Worm (Caenorhabditis elegans) whole organism, L1 larva: ENCODE results near the gene dsl-7.

Experiments used
- C04F5.9 ChIP-seq: sonication (generic microtip); optimal IDR thresholded peaks from 2 replicates; lab custom pipeline; 2016; ENCODE audit warnings: missing genetic modification characterization, missing compliant biosample characterization
- C16A3.4 ChIP-seq: fragments of 150-350 bp; optimal IDR thresholded peaks from 2 replicates; lab custom pipeline; 2014; ENCODE audit warnings: missing biosample characterization, missing genetic modification characterization
- C34B4.2 ChIP-seq: sonication (generic microtip); optimal IDR thresholded peaks from 2 replicates; lab custom pipeline; 2017; ENCODE audit warnings: mild to moderate bottlenecking, missing genetic modification characterization, missing compliant biosample characterization
- ceh-8 ChIP-seq: fragments of 200-800 bp; sonication (Bioruptor generic); optimal IDR thresholded peaks from 2 replicates; lab custom pipeline; 2018; ENCODE audit warnings: mild to moderate bottlenecking, missing genetic modification characterization, moderate library complexity, missing compliant biosample characterization
- ceh-82 ChIP-seq, 3 experiments: fragments of 150-350 bp in 1 of 3; sonication (generic microtip) in 2 of 3; optimal IDR thresholded peaks; 2 replicates each; lab custom pipeline; 2014 to 2017; ENCODE audit warnings: missing biosample characterization in 3 of 3, missing genetic modification characterization in 3 of 3
- dpl-1 ChIP-seq, 3 experiments: fragments of 150-350 bp in 2 of 3; sonication (generic microtip) in 1 of 3; optimal IDR thresholded peaks; 2 replicates each; lab custom pipeline; 2014 to 2017; ENCODE audit warnings: missing biosample characterization in 3 of 3, missing genetic modification characterization in 3 of 3, missing genetic modification reagents in 3 of 3
- egl-27 ChIP-seq, 2 experiments: fragments of 150-350 bp in 1 of 2; sonication (generic microtip); optimal IDR thresholded peaks; 3 replicates each; lab custom pipeline; 2017 to 2018; ENCODE audit warnings: missing biosample characterization in 2 of 2, missing genetic modification characterization in 2 of 2, missing genetic modification reagents in 2 of 2
- fkh-8 ChIP-seq: sonication (generic microtip); optimal IDR thresholded peaks from 2 replicates; lab custom pipeline; 2016; ENCODE audit warnings: mild to moderate bottlenecking, missing genetic modification characterization, missing compliant biosample characterization
- fos-1 ChIP-seq: fragments of 150-350 bp; optimal IDR thresholded peaks from 2 replicates; lab custom pipeline; 2014; ENCODE audit warnings: missing biosample characterization, missing genetic modification characterization
- hlh-17 ChIP-seq: fragments of 200-800 bp; sonication (Bioruptor generic); optimal IDR thresholded peaks from 2 replicates; lab custom pipeline; 2018; ENCODE audit warnings: missing genetic modification characterization, mild to moderate bottlenecking, missing compliant biosample characterization, moderate library complexity, borderline replicate concordance
- hlh-4 ChIP-seq: sonication (generic microtip); optimal IDR thresholded peaks from 2 replicates; lab custom pipeline; 2016; ENCODE audit warnings: mild to moderate bottlenecking, missing genetic modification characterization, missing compliant biosample characterization
- isw-1 ChIP-seq: fragments of 200-800 bp; sonication (Bioruptor generic); IDR thresholded peaks from 2 replicates; pipeline ENCODE4 v1.3.6; 2022; ENCODE audit warnings: missing genetic modification characterization, missing compliant biosample characterization
- lin-13 ChIP-seq: fragments of 150-350 bp; optimal IDR thresholded peaks from 2 replicates; lab custom pipeline; 2014; ENCODE audit warnings: missing biosample characterization, missing genetic modification reagents, missing genetic modification characterization
- lin-14 ChIP-seq: fragments of 200-800 bp; sonication (Bioruptor generic); optimal IDR thresholded peaks from 2 replicates; lab custom pipeline; 2018; ENCODE audit warnings: mild to moderate bottlenecking, missing genetic modification characterization, moderate library complexity, missing compliant biosample characterization
- lin-15B ChIP-seq: fragments of 150-350 bp; sonication (generic microtip); optimal IDR thresholded peaks from 3 replicates; lab custom pipeline; 2014; ENCODE audit warnings: missing biosample characterization, missing genetic modification characterization
- lin-35 ChIP-seq, 2 experiments: fragments of 150-350 bp; optimal IDR thresholded peaks; 2 replicates each; lab custom pipeline; 2014; ENCODE audit warnings: missing biosample characterization in 2 of 2, missing genetic modification characterization in 2 of 2, missing genetic modification reagents in 2 of 2
- lir-3 ChIP-seq: sonication (generic microtip); optimal IDR thresholded peaks from 2 replicates; lab custom pipeline; 2016; ENCODE audit warnings: mild to moderate bottlenecking, missing genetic modification characterization, moderate library complexity, missing compliant biosample characterization; ENCODE audit not compliant: poor library complexity
- mab-9 ChIP-seq: fragments of 200-800 bp; sonication (Bioruptor generic); IDR thresholded peaks from 2 replicates; pipeline ENCODE4 v1.3.6; 2022; ENCODE audit warnings: missing genetic modification reagents, missing genetic modification characterization, missing compliant biosample characterization
- mef-2 ChIP-seq: fragments of 150-350 bp; optimal IDR thresholded peaks from 2 replicates; lab custom pipeline; 2014; ENCODE audit warnings: missing biosample characterization, missing genetic modification characterization
- mep-1 ChIP-seq: fragments of 150-350 bp; optimal IDR thresholded peaks from 2 replicates; lab custom pipeline; 2014; ENCODE audit warnings: missing biosample characterization, missing genetic modification characterization
- nhr-71 ChIP-seq: sonication (generic microtip); optimal IDR thresholded peaks from 2 replicates; lab custom pipeline; 2016; ENCODE audit warnings: mild to moderate bottlenecking, missing genetic modification characterization, moderate library complexity, missing compliant biosample characterization
- nhr-77 ChIP-seq: fragments of 150-350 bp; optimal IDR thresholded peaks from 2 replicates; lab custom pipeline; 2014; ENCODE audit warnings: missing biosample characterization, missing genetic modification characterization
- nhr-85 ChIP-seq: sonication (generic microtip); peaks from one replicate; lab custom pipeline; 2016; ENCODE audit warnings: missing genetic modification characterization, inconsistent platforms, missing compliant biosample characterization
- pag-3 ChIP-seq: sonication (generic microtip); optimal IDR thresholded peaks from 2 replicates; lab custom pipeline; 2017; ENCODE audit warnings: missing genetic modification characterization, mild to moderate bottlenecking, missing compliant biosample characterization, antibody characterized with exemption, borderline replicate concordance; ENCODE audit not compliant: insufficient read depth
- pax-3 ChIP-seq: fragments of 200-800 bp; sonication (Bioruptor generic); optimal IDR thresholded peaks from 2 replicates; lab custom pipeline; 2018; ENCODE audit warnings: mild to moderate bottlenecking, missing genetic modification characterization, moderate library complexity, missing compliant biosample characterization
- pqm-1 ChIP-seq: sonication (generic microtip); optimal IDR thresholded peaks from 3 replicates; lab custom pipeline; 2017; ENCODE audit warnings: missing biosample characterization, missing genetic modification characterization
- rnt-1 ChIP-seq: sonication (generic microtip); optimal IDR thresholded peaks from 2 replicates; lab custom pipeline; 2016; ENCODE audit warnings: mild to moderate bottlenecking, missing genetic modification characterization, moderate library complexity, missing compliant biosample characterization
- snpc-4 ChIP-seq: fragments of 150-350 bp; optimal IDR thresholded peaks from 2 replicates; lab custom pipeline; 2014; ENCODE audit warnings: missing biosample characterization, missing genetic modification characterization
- sptf-1 ChIP-seq: fragments of 150-350 bp; optimal IDR thresholded peaks from 2 replicates; lab custom pipeline; 2014; ENCODE audit warnings: missing biosample characterization, missing genetic modification characterization
- sup-37 ChIP-seq: fragments of 200-800 bp; sonication (Bioruptor generic); optimal IDR thresholded peaks from 2 replicates; lab custom pipeline; 2018; ENCODE audit warnings: mild to moderate bottlenecking, missing genetic modification characterization, missing compliant biosample characterization
- swsn-7 ChIP-seq: sonication (generic microtip); optimal IDR thresholded peaks from 2 replicates; lab custom pipeline; 2016; ENCODE audit warnings: missing genetic modification characterization, missing compliant biosample characterization
- tbx-2 ChIP-seq: sonication (generic microtip); optimal IDR thresholded peaks from 2 replicates; lab custom pipeline; 2016; ENCODE audit warnings: missing genetic modification characterization, missing compliant biosample characterization
- unc-86 ChIP-seq: sonication (generic microtip); optimal IDR thresholded peaks from 2 replicates; lab custom pipeline; 2016; ENCODE audit warnings: missing genetic modification characterization, missing compliant biosample characterization
- zag-1 ChIP-seq: fragments of 150-350 bp; optimal IDR thresholded peaks from 2 replicates; lab custom pipeline; 2014; ENCODE audit warnings: missing biosample characterization, missing genetic modification characterization
- ztf-4 ChIP-seq: fragments of 150-350 bp; optimal IDR thresholded peaks from 2 replicates; lab custom pipeline; 2014; ENCODE audit warnings: missing biosample characterization, missing genetic modification characterization

dsl-7 gene

DNA sequence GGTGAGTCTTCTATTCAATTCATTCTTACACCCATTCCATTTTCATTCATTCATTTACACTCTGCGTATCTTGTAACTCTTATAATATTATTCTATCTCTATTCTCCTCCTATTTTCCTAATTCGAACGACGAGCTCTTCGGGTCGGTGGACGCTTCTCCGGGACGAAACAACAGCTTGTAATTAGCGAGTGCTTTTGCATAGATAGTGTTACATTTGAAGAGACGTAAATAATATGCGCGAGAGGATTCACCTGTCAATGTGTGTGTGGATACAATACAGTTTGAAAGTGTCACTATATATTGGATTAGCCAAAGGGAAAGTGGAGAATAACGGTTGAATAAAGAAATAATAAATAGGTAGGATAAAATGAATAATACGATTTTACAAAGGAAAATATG lies 27.7 kb downstream of the dsl-7 start (continued):
- TF ChIP-seq lin-13 (GFP tag; lab: Kevin White, UChicago) (no peak), isw-1 (GFP tag; lab: Robert Waterston, UW) (no peak), mep-1 (no peak)

- no peak for TF ChIP-seq C34B4.2 (tag; lab: Kevin White, UChicago)
- TF ChIP-seq tbx-2 (tag; lab: Kevin White, UChicago), result peak; percentile 6
- TF ChIP-seq fos-1 (tag; lab: Kevin White, UChicago), result no peak
- TF ChIP-seq hlh-17, result no peak
Observed at ce11 chrV:13021540-13021939, 28.6 kb downstream of the dsl-7 start.

DNA sequence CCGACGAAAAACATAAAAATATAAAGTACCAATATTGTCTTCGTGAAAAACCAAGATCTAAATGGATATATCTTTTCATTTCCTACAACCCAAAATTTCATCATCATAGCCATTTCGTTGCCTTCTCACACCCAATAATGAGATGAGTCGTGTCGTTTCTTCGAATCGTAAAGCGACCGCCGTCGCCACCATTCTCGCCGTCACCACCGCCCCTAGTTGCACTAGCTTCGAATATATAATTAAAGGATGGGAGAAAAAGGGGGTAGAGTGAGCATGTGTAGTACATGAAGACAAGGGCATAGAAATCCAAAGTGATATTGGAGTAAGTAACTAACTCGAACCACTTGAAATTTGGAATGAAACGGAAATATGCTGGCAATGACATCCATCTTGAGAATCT lies 29.3 kb downstream of the dsl-7 start:
- peak; percentile 9 for TF ChIP-seq lin-14 (GFP tag; lab: Kevin White, UChicago)
- no peak for TF ChIP-seq sptf-1 (tag; lab: Kevin White, UChicago)

- TF ChIP-seq ceh-8, result no peak
- TF ChIP-seq sup-37 (GFP tag; lab: Kevin White, UChicago), result no peak
- TF ChIP-seq ztf-4, result no peak
- no peak for TF ChIP-seq hlh-17
- TF ChIP-seq ceh-82 (tag; optimal IDR thresholded peaks at IDR 0.05; lab: Kevin White, UChicago), result no peak
- no peak for TF ChIP-seq mef-2 (tag; lab: Kevin White, UChicago)
- TF ChIP-seq mab-9 (GFP tag; lab: Robert Waterston, UW), result no peak
- TF ChIP-seq lin-14 (GFP tag; lab: Kevin White, UChicago), result peak; percentile 33
Observed at ce11 chrV:13024499-13024898, 31.5 kb downstream of the dsl-7 start.

DNA sequence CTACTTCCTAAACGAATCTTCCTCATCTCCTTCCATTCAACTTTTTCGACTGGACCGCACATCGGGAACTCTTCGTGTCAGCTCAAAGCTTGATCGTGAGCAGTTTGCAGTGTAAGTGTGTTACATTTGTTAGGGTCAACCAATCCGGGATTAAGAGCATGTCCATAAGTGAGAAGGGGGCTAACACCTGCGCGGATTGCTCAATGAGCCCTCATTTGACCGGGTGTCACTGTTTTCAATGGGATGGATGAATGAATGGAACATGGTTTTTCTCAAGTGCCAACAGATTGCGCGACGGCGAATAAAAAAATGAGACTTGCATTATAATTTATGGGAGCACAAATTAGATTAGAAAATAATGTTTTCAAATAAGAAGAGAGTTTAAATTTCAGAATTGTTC lies 32.3 kb downstream of the dsl-7 start:
- no peak for TF ChIP-seq swsn-7 (tag; lab: Kevin White, UChicago)
- no peak for TF ChIP-seq tbx-2 (tag; lab: Kevin White, UChicago)
- no peak for TF ChIP-seq ztf-4
- TF ChIP-seq lir-3 (tag; lab: Kevin White, UChicago), result no peak
- no peak for TF ChIP-seq lin-14 (GFP tag; lab: Kevin White, UChicago)
- no peak for TF ChIP-seq fkh-8 (tag; lab: Kevin White, UChicago)
- no peak for TF ChIP-seq nhr-77 (tag; lab: Kevin White, UChicago)
- no peak for TF ChIP-seq fos-1 (tag; lab: Kevin White, UChicago)
- no peak for TF ChIP-seq nhr-71 (tag; lab: Kevin White, UChicago)
- TF ChIP-seq lin-15B, result no peak
- TF ChIP-seq zag-1 (tag; lab: Kevin White, UChicago), result no peak
- no peak for TF ChIP-seq snpc-4 (tag; lab: Kevin White, UChicago)
- no peak for TF ChIP-seq egl-27 (tag; optimal IDR thresholded peaks at IDR 0.05; lab: Kevin White, UChicago)
- no peak for TF ChIP-seq pag-3
- no peak for TF ChIP-seq C04F5.9 (tag; lab: Kevin White, UChicago)
- no peak for TF ChIP-seq pqm-1
- no peak for TF ChIP-seq dpl-1 (GFP tag; optimal IDR thresholded peaks at IDR 0.05; lab: Kevin White, UChicago)
- TF ChIP-seq, all 84 proteins: peak for 0

DNA sequence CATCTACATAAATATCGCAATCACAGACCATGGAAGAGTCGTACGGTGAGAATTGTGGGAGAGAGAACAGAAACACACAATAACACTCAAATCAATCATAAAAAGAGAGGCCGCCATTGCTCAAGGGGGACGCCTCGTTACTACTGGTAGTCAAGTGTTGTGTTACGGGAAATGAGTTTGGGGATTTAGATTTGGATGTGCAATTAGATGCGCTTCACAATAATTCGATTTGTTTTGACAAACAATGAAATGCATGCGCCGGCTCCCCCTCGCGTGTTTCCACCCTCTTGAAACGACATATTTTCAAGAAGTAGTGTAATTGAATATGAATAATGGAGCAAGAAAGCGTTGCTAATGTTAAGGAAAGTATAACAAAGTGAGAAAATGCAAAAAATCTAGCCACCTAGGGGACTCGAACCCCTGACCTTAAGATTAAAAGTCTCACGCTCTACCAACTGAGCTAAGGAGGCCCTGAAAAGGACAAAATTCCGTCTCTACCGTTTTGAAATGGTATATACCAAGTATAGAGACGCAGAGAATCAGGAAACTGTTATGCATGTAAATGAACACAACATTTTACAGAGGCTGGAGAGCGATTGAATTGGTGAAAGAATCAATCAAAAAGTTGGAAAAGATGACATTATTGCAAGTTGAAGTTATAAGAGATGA lies 33.8 kb downstream of the dsl-7 start:
- peak; percentile 10 for TF ChIP-seq nhr-85
- TF ChIP-seq unc-86, result no peak
- TF ChIP-seq dpl-1 (GFP tag; optimal IDR thresholded peaks at IDR 0.05; lab: Kevin White, UChicago), result no peak
- TF ChIP-seq lin-14 (GFP tag; lab: Kevin White, UChicago), result peak; percentile 20
- TF ChIP-seq hlh-4 (tag; lab: Kevin White, UChicago), result no peak
- TF ChIP-seq rnt-1 (tag; lab: Kevin White, UChicago), result no peak
- TF ChIP-seq ceh-8, result no peak
- no peak for TF ChIP-seq C16A3.4 (tag; lab: Kevin White, UChicago)
- TF ChIP-seq pax-3 (tag; lab: Kevin White, UChicago), result no peak
- TF ChIP-seq lin-35 (GFP tag; optimal IDR thresholded peaks at IDR 0.05; lab: Kevin White, UChicago), result peak in 1 of 2 experiments; percentile 20
